Worm (Caenorhabditis elegans) whole organism, L4/young adult: ENCODE data around the gene F14H8.4.
A peak's percentile ranks its signal among the peaks of the same experiment; 100 is the strongest.

Source experiments
- W03F9.2 ChIP-seq: fragments of 150-350 bp; optimal IDR thresholded peaks from 2 replicates; lab custom pipeline; 2014; ENCODE audit warnings: missing biosample characterization, missing genetic modification characterization
- dao-5 ChIP-seq: sonication (generic microtip); optimal IDR thresholded peaks from 2 replicates; lab custom pipeline; 2016; ENCODE audit warnings: missing genotype, missing genetic modification characterization, moderate library complexity, missing compliant biosample characterization
- him-1 ChIP-seq: sonication (generic microtip); optimal IDR thresholded peaks from 2 replicates; lab custom pipeline; 2016; ENCODE audit warnings: missing genotype, missing genetic modification reagents, missing genetic modification characterization, missing compliant biosample characterization

The F14H8.4 gene

ce11 chrV:15023544-15023943 is at the start of gene F14H8.4:
TSS of gene F14H8.4 (plus strand) at chrV:15023844.
- no peak for TF ChIP-seq W03F9.2
- TF ChIP-seq dao-5: no peak
- no peak for TF ChIP-seq him-1

ce11 chrV:14978205-14978751 is 45.4 kb upstream of the F14H8.4 start, which contains the start of the genes grd-12 and F02D8.1:
TSS of gene grd-12 (plus strand) at chrV:14978505.
TSS of gene F02D8.1 (minus strand) at chrV:14978701.
- TF ChIP-seq dao-5 (no peak), him-1 (no peak), W03F9.2 (no peak)

- no peak for TF ChIP-seq him-1
- no peak for TF ChIP-seq W03F9.2
- TF ChIP-seq dao-5: no peak
Observed at ce11 chrV:14979937-14980336, 43.7 kb upstream of the F14H8.4 start, which contains the start of gene xbx-1. TSS of gene xbx-1 (plus strand) at chrV:14980237.

ce11 chrV:14984593-14984992 is 39.1 kb upstream of the F14H8.4 start, which contains the start of gene F02D8.4:
TSS of gene F02D8.4 (plus strand) at chrV:14984893.
- TF ChIP-seq dao-5 (no peak), him-1 (no peak), W03F9.2 (no peak)

ce11 chrV:14990843-14991242 is 32.8 kb upstream of the F14H8.4 start, which contains the start of the genes cdt-2 and T01C3.2:
TSS of gene cdt-2 (minus strand) at chrV:14991126.
TSS of gene T01C3.2 (plus strand) at chrV:14991168.
- TF ChIP-seq W03F9.2 (no peak), dao-5 (no peak), him-1 (no peak)

ce11 chrV:14991489-14991888 is 32.2 kb upstream of the F14H8.4 start:
- no peak for TF ChIP-seq him-1
- no peak for TF ChIP-seq dao-5
- no peak for TF ChIP-seq W03F9.2

ce11 chrV:14992627-14993117 is 31.0 kb upstream of the F14H8.4 start, which contains the start of gene T01C3.3:
TSS of gene T01C3.3 (minus strand) at chrV:14992677.
- TF ChIP-seq dao-5: no peak
- TF ChIP-seq W03F9.2: no peak
- TF ChIP-seq him-1: no peak

ce11 chrV:14993620-14994019 is 30.0 kb upstream of the F14H8.4 start, which contains the start of gene fil-1:
TSS of gene fil-1 (plus strand) at chrV:14993838.
- no peak for TF ChIP-seq W03F9.2
- no peak for TF ChIP-seq dao-5
- TF ChIP-seq him-1: no peak

- no peak for TF ChIP-seq him-1
- no peak for TF ChIP-seq dao-5
- no peak for TF ChIP-seq W03F9.2
Observed at ce11 chrV:14996236-14996635, 27.4 kb upstream of the F14H8.4 start, which contains the start of gene irld-14. TSS of gene irld-14 (plus strand) at chrV:14996536.

ce11 chrV:14999485-15000023 is 24.1 kb upstream of the F14H8.4 start, which contains the start of gene T01C3.11:
TSS of gene T01C3.11 (plus strand) at chrV:14999535.
- TF ChIP-seq him-1 (no peak), W03F9.2 (no peak), dao-5 (no peak)

- TF ChIP-seq him-1: no peak
- TF ChIP-seq dao-5: peak; percentile 19
Observed at ce11 chrV:15000055-15000704, 23.5 kb upstream of the F14H8.4 start, which contains the start of gene rps-16. TSS of gene rps-16 (minus strand) at chrV:15000541.

ce11 chrV:15001536-15001935 is 22.1 kb upstream of the F14H8.4 start:
- TF ChIP-seq dao-5 (no peak), him-1 (no peak), W03F9.2 (no peak)

ce11 chrV:15002184-15002690 is 21.4 kb upstream of the F14H8.4 start, which contains the start of the genes fib-1 and mut-15:
TSS of gene fib-1 (minus strand) at chrV:15002223.
TSS of gene mut-15 (plus strand) at chrV:15002543.
- no peak for TF ChIP-seq dao-5
- peak; percentile 90 for TF ChIP-seq W03F9.2
- peak; percentile 55 for TF ChIP-seq him-1

- TF ChIP-seq him-1: no peak
- no peak for TF ChIP-seq dao-5
- no peak for TF ChIP-seq W03F9.2
Observed at ce11 chrV:15004800-15005199, 18.8 kb upstream of the F14H8.4 start, which contains the start of gene hrde-2. TSS of gene hrde-2 (plus strand) at chrV:15005100.

- no peak for TF ChIP-seq him-1
- no peak for TF ChIP-seq dao-5
- no peak for TF ChIP-seq W03F9.2
Observed at ce11 chrV:15011560-15011959, 12.1 kb upstream of the F14H8.4 start, which contains the start of gene nmr-2. TSS of gene nmr-2 (minus strand) at chrV:15011660.
